Fruit fly (Drosophila melanogaster): ENCODE data around the gene TwdlY.

TwdlY gene

dm6 chrX:16721168-16721567, 13.6 kb upstream of the TwdlY start, which contains the start of the genes CG32572 and CG34325 (continued):
- peak; percentile 73 for TF ChIP-seq Deaf1 (tag; optimal IDR thresholded peaks at IDR 0.05)
- TF ChIP-seq CG16779 (GFP tag; IDR thresholded peaks at IDR 0.05) = 0 out of 2 replicates have a peak, but pooled peaks have one; percentile 8
- TF ChIP-seq Drgx (GFP tag; IDR thresholded peaks at IDR 0.05) = no peak
- TF ChIP-seq z (GFP tag; IDR thresholded peaks at IDR 0.05) = no peak
- TF ChIP-seq ac (GFP tag; optimal IDR thresholded peaks at IDR 0.05) = no peak
- no peak for TF ChIP-seq Xrp1 (GFP tag; IDR thresholded peaks at IDR 0.05)
- TF ChIP-seq br (optimal IDR thresholded peaks at IDR 0.05) = no peak
- TF ChIP-seq CG7271 (tag; optimal IDR thresholded peaks at IDR 0.05) = no peak
- no peak for TF ChIP-seq dan (GFP tag; IDR thresholded peaks at IDR 0.05)
- TF ChIP-seq sens (GFP tag) = peak; percentile 17
- no peak for TF ChIP-seq CG17186 (GFP tag; optimal IDR thresholded peaks at IDR 0.05)
- TF ChIP-seq Sry-β (GFP tag; optimal IDR thresholded peaks at IDR 0.05) = no peak
- TF ChIP-seq CG10431 (GFP tag; optimal IDR thresholded peaks at IDR 0.05) = no peak
- TF ChIP-seq CG7786 (GFP tag; optimal IDR thresholded peaks at IDR 0.05) = no peak
- no peak for TF ChIP-seq mld (GFP tag; IDR thresholded peaks at IDR 0.05; ENCODE audit: partially characterized antibody)
- no peak for TF ChIP-seq esg (GFP tag; conservative IDR thresholded peaks at IDR 0.05)
- peak; percentile 91 for TF ChIP-seq Adf1 (GFP tag; IDR thresholded peaks at IDR 0.05)
- no peak for TF ChIP-seq Vsx1 (GFP tag; optimal IDR thresholded peaks at IDR 0.05)
- TF ChIP-seq Med (GFP tag) = peak; percentile 11
- no peak for TF ChIP-seq CG8765 (GFP tag; IDR thresholded peaks at IDR 0.05)
- no peak for TF ChIP-seq Kr (GFP tag; optimal IDR thresholded peaks at IDR 0.05)
- TF ChIP-seq trh (GFP tag; optimal IDR thresholded peaks at IDR 0.05) = no peak
- peak; percentile 54; the same call in 1 of the 3 replicates for TF ChIP-seq CG14050 (GFP tag; IDR thresholded peaks at IDR 0.05)
- TF ChIP-seq CG17568 (GFP tag; optimal IDR thresholded peaks at IDR 0.05) = no peak
- TF ChIP-seq Scr (GFP tag; IDR thresholded peaks at IDR 0.05; ENCODE audit: partially characterized antibody) = no peak
- no peak for TF ChIP-seq CG2875 (GFP tag; optimal IDR thresholded peaks at IDR 0.05)
- no peak for TF ChIP-seq Blimp-1 (GFP tag; optimal IDR thresholded peaks at IDR 0.05)
- no peak for TF ChIP-seq cad (GFP tag; optimal IDR thresholded peaks at IDR 0.05)
- TF ChIP-seq CG11398 (GFP tag; optimal IDR thresholded peaks at IDR 0.05) = no peak
- TF ChIP-seq CG2202 (tag; optimal IDR thresholded peaks at IDR 0.05) = no peak
- TF ChIP-seq sqz (GFP tag; optimal IDR thresholded peaks at IDR 0.05) = no peak
- no peak for TF ChIP-seq fd96Cb (tag; optimal IDR thresholded peaks at IDR 0.05)
- TF ChIP-seq seq (GFP tag; IDR thresholded peaks at IDR 0.05) = no peak
- TF ChIP-seq bcd (GFP tag; optimal IDR thresholded peaks at IDR 0.05) = no peak
- no peak for TF ChIP-seq zf30C (GFP tag; optimal IDR thresholded peaks at IDR 0.05)
- TF ChIP-seq CG8089 (GFP tag; optimal IDR thresholded peaks at IDR 0.05) = no peak
- no peak for TF ChIP-seq Awh (GFP tag; IDR thresholded peaks at IDR 0.05)
- TF ChIP-seq btn (GFP tag; optimal IDR thresholded peaks at IDR 0.05) = no peak
- peak; percentile 2 for TF ChIP-seq CG13894 (tag; optimal IDR thresholded peaks at IDR 0.05)

DNA sequence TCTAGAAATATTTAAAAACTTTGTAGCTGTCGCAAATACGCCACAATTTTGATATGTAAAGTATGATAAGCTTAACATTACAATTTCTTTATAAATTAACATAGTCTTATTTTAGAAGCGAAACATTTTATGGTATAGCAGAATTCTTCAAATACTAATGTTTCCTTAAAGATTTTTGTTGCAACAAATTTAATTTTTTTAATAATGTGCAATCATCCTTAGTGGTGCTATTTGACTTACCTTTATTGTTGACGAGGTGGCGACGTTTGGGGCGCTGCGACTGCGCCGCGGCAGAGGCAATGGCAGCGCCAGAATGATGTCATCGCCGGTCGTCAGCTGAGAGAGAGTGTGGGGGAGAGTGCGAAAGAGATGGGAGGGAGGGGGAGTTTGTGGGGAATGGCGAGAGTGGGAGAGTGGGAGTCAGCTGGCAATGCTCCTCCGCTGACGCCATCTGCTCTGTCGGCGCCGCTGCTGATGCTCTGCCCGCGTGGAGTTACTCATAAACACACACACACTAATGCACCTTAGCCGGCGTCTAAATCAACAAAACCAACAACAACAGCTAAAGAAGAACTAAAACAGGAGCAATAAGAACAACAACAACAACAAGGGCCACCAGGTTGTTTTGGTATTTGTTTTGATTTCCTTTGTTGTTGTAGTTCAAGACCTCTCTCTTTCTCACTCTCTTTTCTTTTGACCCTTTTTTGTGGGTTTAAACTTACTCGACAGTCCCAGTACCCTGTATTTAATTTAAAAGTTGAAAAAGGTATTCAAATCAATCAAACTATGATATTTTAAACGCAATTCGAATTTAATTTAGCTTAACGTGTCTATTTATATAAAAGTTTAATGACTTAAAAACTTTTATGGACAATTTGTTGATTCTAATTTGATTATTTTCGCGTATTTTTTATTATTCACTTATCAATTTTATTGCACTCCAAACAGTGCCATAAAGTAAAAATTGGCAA, 11.3 kb upstream of the TwdlY start:
- TF ChIP-seq nerfin-1 (tag; optimal IDR thresholded peaks at IDR 0.05) (peak; percentile 1), CG10462 (GFP tag; optimal IDR thresholded peaks at IDR 0.05) (peak; percentile 33), ash1 (GFP tag; optimal IDR thresholded peaks at IDR 0.05) (no peak), CG12236 (GFP tag; optimal IDR thresholded peaks at IDR 0.05) (peak; percentile 27), CoRest (tag; optimal IDR thresholded peaks at IDR 0.05) (peak; percentile 89), hb (GFP tag; IDR thresholded peaks at IDR 0.05; ENCODE audit: partially characterized antibody) (no peak), slou (GFP tag; optimal IDR thresholded peaks at IDR 0.05) (peak; percentile 10), stwl (tag; optimal IDR thresholded peaks at IDR 0.05) (no peak), Sry-β (GFP tag; optimal IDR thresholded peaks at IDR 0.05) (no peak), CG7372 (GFP tag; IDR thresholded peaks at IDR 0.05) (no peak), CkIIα-i1 (GFP tag; IDR thresholded peaks at IDR 0.05) (no peak), Antp (GFP tag; optimal IDR thresholded peaks at IDR 0.05) (peak; percentile 4), CG1602 (GFP tag; optimal IDR thresholded peaks at IDR 0.05) (peak; percentile 42), grn (GFP tag; optimal IDR thresholded peaks at IDR 0.05) (no peak)

Data from whole organism, embryonic.